Fruit fly (Drosophila melanogaster) whole organism, embryonic: ENCODE results near the gene CG34056.

Source experiments
- Abd-B ChIP-seq: fragments of 200-800 bp; sonication (Bioruptor generic); optimal IDR thresholded peaks from 2 replicates; lab custom pipeline; 2018; ENCODE audit warnings: missing biosample characterization, mild to moderate bottlenecking, missing genetic modification characterization, moderate library complexity
- Adf1 ChIP-seq: fragments of 200-800 bp; sonication (Bioruptor generic); IDR thresholded peaks from 2 replicates; pipeline ENCODE4 v1.3.6; 2022; ENCODE audit warnings: missing biosample characterization, missing genetic modification characterization
- Atf6 ChIP-seq: fragments of 200-800 bp; sonication (Bioruptor generic); IDR thresholded peaks from 2 replicates; pipeline ENCODE4 v1.3.6; 2022; ENCODE audit warnings: missing biosample characterization, missing genetic modification characterization
- Bdp1 ChIP-seq: fragments of 200-800 bp; sonication (Bioruptor generic); optimal IDR thresholded peaks from 3 replicates; lab custom pipeline; 2016; ENCODE audit warnings: missing biosample characterization, missing genetic modification characterization
- Bgb ChIP-seq: fragments of 200-800 bp; sonication (Bioruptor generic); IDR thresholded peaks from 2 replicates; pipeline ENCODE4 v1.3.6; 2022; ENCODE audit warnings: missing biosample characterization, missing genetic modification characterization; ENCODE audit not compliant: partially characterized antibody
- CG10979 ChIP-seq: fragments of 200-800 bp; sonication (Bioruptor generic); optimal IDR thresholded peaks from 2 replicates; lab custom pipeline; 2018; ENCODE audit warnings: missing biosample characterization, mild to moderate bottlenecking, missing genetic modification characterization, moderate library complexity
- CG11504 ChIP-seq: fragments of 200-800 bp; sonication (Bioruptor generic); optimal IDR thresholded peaks from 3 replicates; lab custom pipeline; 2019; ENCODE audit warnings: missing biosample characterization, mild to moderate bottlenecking, missing genetic modification characterization, moderate library complexity
- CG12104 ChIP-seq: fragments of 200-800 bp; sonication (Bioruptor generic); optimal IDR thresholded peaks from 3 replicates; lab custom pipeline; 2016; ENCODE audit warnings: missing biosample characterization, missing genetic modification characterization
- CG12236 ChIP-seq: fragments of 200-800 bp; sonication (Bioruptor generic); optimal IDR thresholded peaks from 2 replicates; lab custom pipeline; 2016; ENCODE audit warnings: missing biosample characterization, missing genetic modification characterization
- CG1233 ChIP-seq: fragments of 200-800 bp; sonication (Bioruptor generic); optimal IDR thresholded peaks from 4 replicates; lab custom pipeline; 2018; ENCODE audit warnings: missing biosample characterization, mild to moderate bottlenecking, missing genetic modification characterization
- CG14710 ChIP-seq: fragments of 200-800 bp; sonication (Bioruptor generic); optimal IDR thresholded peaks from 3 replicates; lab custom pipeline; 2019; ENCODE audit warnings: missing biosample characterization, mild to moderate bottlenecking, missing genetic modification characterization, moderate library complexity
- CG17829 ChIP-seq: fragments of 200-800 bp; optimal IDR thresholded peaks from 2 replicates; lab custom pipeline; 2019; ENCODE audit warnings: missing biosample characterization, mild to moderate bottlenecking, missing genetic modification characterization, moderate library complexity
- CG18476 ChIP-seq: fragments of 200-800 bp; sonication (Bioruptor generic); optimal IDR thresholded peaks from 2 replicates; lab custom pipeline; 2016; ENCODE audit warnings: missing biosample characterization, mild to moderate bottlenecking, missing genetic modification characterization
- CG31365 ChIP-seq: fragments of 200-800 bp; sonication (Bioruptor generic); optimal IDR thresholded peaks from 2 replicates; lab custom pipeline; 2018; ENCODE audit warnings: missing biosample characterization, mild to moderate bottlenecking, missing genetic modification characterization
- CG4328 ChIP-seq: fragments of 200-800 bp; sonication (Bioruptor generic); optimal IDR thresholded peaks from 3 replicates; lab custom pipeline; 2017; ENCODE audit warnings: missing biosample characterization, missing genetic modification reagents, missing genetic modification characterization
- CG4854 ChIP-seq: fragments of 200-800 bp; sonication (Bioruptor generic); optimal IDR thresholded peaks from 2 replicates; lab custom pipeline; 2016; ENCODE audit warnings: missing biosample characterization, missing genetic modification characterization, inconsistent platforms
- CG7928 ChIP-seq: fragments of 200-800 bp; sonication (Bioruptor generic); optimal IDR thresholded peaks from 2 replicates; lab custom pipeline; 2017; ENCODE audit warnings: missing biosample characterization, mild to moderate bottlenecking, missing genetic modification characterization
- CG9797 ChIP-seq: fragments of 200-800 bp; sonication (Bioruptor generic); optimal IDR thresholded peaks from 3 replicates; lab custom pipeline; 2018; ENCODE audit warnings: missing biosample characterization, mild to moderate bottlenecking, missing genetic modification characterization
- CrebB ChIP-seq: fragments of 200-800 bp; sonication (Bioruptor generic); optimal IDR thresholded peaks from 3 replicates; lab custom pipeline; 2018; ENCODE audit warnings: missing biosample characterization, mild to moderate bottlenecking, missing genetic modification characterization
- Doc2 ChIP-seq: fragments of 200-800 bp; sonication (Bioruptor generic); IDR thresholded peaks from 2 replicates; pipeline ENCODE4 v1.3.6; 2022; ENCODE audit warnings: missing biosample characterization, missing genetic modification characterization
- E2f1 ChIP-seq: fragments of 200-800 bp; sonication (Bioruptor generic); IDR thresholded peaks from 2 replicates; pipeline ENCODE4 v1.3.6; 2022; ENCODE audit warnings: missing biosample characterization, missing genetic modification characterization
- Fer3 ChIP-seq: fragments of 200-800 bp; sonication (Bioruptor generic); optimal IDR thresholded peaks from 2 replicates; lab custom pipeline; 2018; ENCODE audit warnings: missing biosample characterization, mild to moderate bottlenecking, missing genetic modification characterization, moderate library complexity
- Gug ChIP-seq: fragments of 200-800 bp; sonication (Bioruptor generic); IDR thresholded peaks from 4 replicates; pipeline ENCODE4 v1.3.6; 2022; ENCODE audit warnings: missing biosample characterization, missing genetic modification characterization
- HLHmδ ChIP-seq: fragments of 200-800 bp; sonication (Bioruptor generic); optimal IDR thresholded peaks from 2 replicates; lab custom pipeline; 2018; ENCODE audit warnings: missing biosample characterization, mild to moderate bottlenecking, missing genetic modification characterization, moderate library complexity
- HmgZ ChIP-seq: fragments of 200-800 bp; sonication (Bioruptor generic); optimal IDR thresholded peaks from 2 replicates; lab custom pipeline; 2018; ENCODE audit warnings: missing biosample characterization, mild to moderate bottlenecking, missing genetic modification characterization
- Hmr ChIP-seq: fragments of 200-800 bp; sonication (Bioruptor generic); optimal IDR thresholded peaks from 3 replicates; lab custom pipeline; 2017; ENCODE audit warnings: mild to moderate bottlenecking, missing biosample characterization, missing genetic modification reagents, missing genetic modification characterization
- Myb ChIP-seq: fragments of 200-800 bp; sonication (Bioruptor generic); optimal IDR thresholded peaks from 2 replicates; lab custom pipeline; 2016; ENCODE audit warnings: missing biosample characterization, missing genetic modification characterization
- Oli ChIP-seq: fragments of 200-800 bp; sonication (Bioruptor generic); optimal IDR thresholded peaks from 2 replicates; lab custom pipeline; 2018; ENCODE audit warnings: missing biosample characterization, mild to moderate bottlenecking, missing genetic modification characterization, moderate library complexity
- crp ChIP-seq, 2 experiments: fragments of 200-800 bp; sonication (Bioruptor generic); optimal IDR thresholded peaks; 2 replicates in 1 of 2; 3 replicates in 1 of 2; lab custom pipeline; 2017; ENCODE audit warnings: missing biosample characterization in 2 of 2, missing genetic modification characterization in 2 of 2, mild to moderate bottlenecking in 1 of 2, moderate library complexity in 1 of 2
- dan ChIP-seq: fragments of 200-800 bp; sonication (Bioruptor generic); IDR thresholded peaks from 2 replicates; pipeline ENCODE4 v1.3.6; 2022; ENCODE audit warnings: missing biosample characterization, missing genetic modification characterization
- ems ChIP-seq: fragments of 200-800 bp; sonication (Bioruptor generic); optimal IDR thresholded peaks from 3 replicates; lab custom pipeline; 2016; ENCODE audit warnings: missing biosample characterization, missing genetic modification characterization
- en ChIP-seq: fragments of 200-800 bp; sonication (Bioruptor generic); optimal IDR thresholded peaks from 2 replicates; lab custom pipeline; 2016; ENCODE audit warnings: missing biosample characterization, missing genetic modification characterization
- esg ChIP-seq: fragments of 200-800 bp; sonication (Bioruptor generic); conservative IDR thresholded peaks from 2 replicates; pipeline ENCODE4 v1.3.6; 2022; ENCODE audit warnings: missing biosample characterization, missing genetic modification characterization
- fd3F ChIP-seq: fragments of 200-800 bp; sonication (Bioruptor generic); optimal IDR thresholded peaks from 2 replicates; lab custom pipeline; 2018; ENCODE audit warnings: missing biosample characterization, mild to moderate bottlenecking, missing genetic modification characterization, moderate library complexity
- h ChIP-seq: fragments of >200 bp; optimal IDR thresholded peaks from 2 replicates; lab custom pipeline; 2017
- her ChIP-seq: fragments of 200-800 bp; sonication (Bioruptor generic); optimal IDR thresholded peaks from 2 replicates; lab custom pipeline; 2016; ENCODE audit warnings: missing biosample characterization, missing genetic modification characterization
- kah ChIP-seq: fragments of 200-800 bp; sonication (Bioruptor generic); optimal IDR thresholded peaks from 2 replicates; lab custom pipeline; 2018; ENCODE audit warnings: missing biosample characterization, mild to moderate bottlenecking, missing genetic modification characterization
- kay ChIP-seq: fragments of 200-800 bp; sonication (Bioruptor generic); optimal IDR thresholded peaks from 2 replicates; lab custom pipeline; 2016; ENCODE audit warnings: missing biosample characterization, missing genetic modification characterization
- mam ChIP-seq: fragments of 200-800 bp; sonication (Bioruptor generic); optimal IDR thresholded peaks from 3 replicates; lab custom pipeline; 2016; ENCODE audit warnings: missing biosample characterization, missing genetic modification characterization
- nmo ChIP-seq: fragments of 200-800 bp; sonication (Bioruptor generic); optimal IDR thresholded peaks from 2 replicates; lab custom pipeline; 2018; ENCODE audit warnings: missing biosample characterization, mild to moderate bottlenecking, missing genetic modification characterization, moderate library complexity
- otp ChIP-seq: fragments of 200-800 bp; sonication (Bioruptor generic); IDR thresholded peaks from 3 replicates; pipeline ENCODE4, ENCODE4 v1.3.6; 2022; ENCODE audit warnings: missing biosample characterization, missing genetic modification characterization
- peb ChIP-seq: fragments of 200-800 bp; sonication (Bioruptor generic); IDR thresholded peaks from 2 replicates; pipeline ENCODE4 v1.3.6; 2022; ENCODE audit warnings: missing biosample characterization, missing genetic modification characterization
- pfk ChIP-seq: fragments of 200-800 bp; sonication (Bioruptor generic); optimal IDR thresholded peaks from 2 replicates; lab custom pipeline; 2018; ENCODE audit warnings: missing biosample characterization, mild to moderate bottlenecking, missing genetic modification characterization, moderate library complexity
- pros ChIP-seq: fragments of 200-800 bp; sonication (Bioruptor generic); optimal IDR thresholded peaks from 3 replicates; lab custom pipeline; 2019; ENCODE audit warnings: missing biosample characterization, mild to moderate bottlenecking, missing genetic modification characterization, moderate library complexity
- ranshi ChIP-seq: fragments of 200-800 bp; sonication (Bioruptor generic); IDR thresholded peaks from 2 replicates; pipeline ENCODE4 v1.3.6; 2022; ENCODE audit warnings: missing biosample characterization, missing genetic modification characterization
- scrt ChIP-seq: fragments of 200-800 bp; sonication (Bioruptor generic); optimal IDR thresholded peaks from 2 replicates; lab custom pipeline; 2018; ENCODE audit warnings: missing biosample characterization, mild to moderate bottlenecking, missing genetic modification characterization, moderate library complexity
- sens-2 ChIP-seq: fragments of 200-800 bp; sonication (Bioruptor generic); IDR thresholded peaks from 2 replicates; pipeline ENCODE4 v1.3.6; 2022; ENCODE audit warnings: missing biosample characterization, missing genetic modification characterization
- so ChIP-seq: fragments of 200-800 bp; sonication (Bioruptor generic); IDR thresholded peaks from 3 replicates; pipeline ENCODE4 v1.3.6; 2022; ENCODE audit warnings: missing biosample characterization, missing genetic modification characterization
- toy ChIP-seq: fragments of 200-800 bp; sonication (Bioruptor generic); IDR thresholded peaks from 2 replicates; pipeline ENCODE4 v1.3.6; 2022; ENCODE audit warnings: missing biosample characterization, missing genetic modification characterization
- zfh1 ChIP-seq: fragments of 200-800 bp; sonication (Bioruptor generic); IDR thresholded peaks from 3 replicates; pipeline ENCODE4 v1.3.6; 2022; ENCODE audit warnings: missing biosample characterization, missing genetic modification characterization

Gene CG34056

DNA sequence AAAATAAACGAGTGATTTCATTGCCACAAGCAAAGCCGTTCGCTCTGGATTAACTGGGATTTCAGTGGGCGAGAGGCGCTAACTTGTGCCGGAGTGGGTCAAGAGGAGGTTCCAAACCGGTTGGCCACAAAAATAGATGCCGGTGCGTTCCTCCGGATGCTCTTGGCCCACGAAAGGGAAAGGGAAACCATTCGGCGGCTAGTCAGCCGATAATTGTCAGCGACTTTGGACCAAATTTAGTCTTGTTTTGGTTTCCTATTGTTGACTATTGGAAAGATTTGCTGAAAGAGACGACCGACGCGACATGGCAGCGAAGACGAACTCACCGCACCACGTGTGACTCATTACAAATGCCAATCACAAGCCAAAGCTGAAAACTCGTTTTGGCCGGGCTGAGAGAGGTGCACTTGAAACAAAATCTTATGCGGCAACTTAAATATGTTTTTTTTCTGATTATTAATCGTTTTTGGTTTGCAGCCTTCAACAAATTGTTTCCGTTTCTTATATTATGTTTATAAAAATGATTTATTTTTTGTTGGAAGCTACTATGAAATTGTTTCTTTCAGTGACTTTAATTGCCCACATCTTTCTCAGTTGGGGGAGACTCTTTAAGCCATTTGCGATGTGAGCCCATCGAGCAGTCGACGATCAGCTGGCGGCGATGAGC lies at the start of gene CG34056:
Gene CG34056 (plus strand): TSS at position 638 of the 667 bp plus-strand sequence.
- TF ChIP-seq peb (GFP tag; lab: Robert Waterston, UW), result peak; percentile 91
- TF ChIP-seq Fer3, result peak; percentile 95
- TF ChIP-seq Abd-B (GFP tag; lab: Kevin White, UChicago), result peak; percentile 78
- no peak for TF ChIP-seq HLHmδ
- peak; percentile 91 for TF ChIP-seq CG18476 (GFP tag; lab: Kevin White, UChicago)
- no peak for TF ChIP-seq h (lab: Kevin White, UChicago)
- TF ChIP-seq her (GFP tag; lab: Kevin White, UChicago), result peak; percentile 24
- peak; percentile 95 for TF ChIP-seq ranshi (GFP tag; lab: Robert Waterston, UW)
- TF ChIP-seq sens-2 (GFP tag; lab: Robert Waterston, UW), result peak; percentile 84
- TF ChIP-seq fd3F (GFP tag; lab: Kevin White, UChicago), result peak; percentile 79
- peak; percentile 89 for TF ChIP-seq Oli (tag; lab: Kevin White, UChicago)
- peak; percentile 93 for TF ChIP-seq CG1233 (GFP tag; lab: Kevin White, UChicago)
- TF ChIP-seq HmgZ, result peak; percentile 66
- peak; percentile 39 for TF ChIP-seq pros (GFP tag; lab: Kevin White, UChicago)
- peak; percentile 31 for TF ChIP-seq CG9797 (GFP tag; lab: Kevin White, UChicago)
- peak; percentile 89 for TF ChIP-seq CG12104 (GFP tag; lab: Kevin White, UChicago)
- TF ChIP-seq CG17829 (tag; lab: Kevin White, UChicago), result peak; percentile 95
- peak; percentile 85 for TF ChIP-seq ems (GFP tag; lab: Kevin White, UChicago)
- TF ChIP-seq scrt (GFP tag; lab: Kevin White, UChicago), result peak; percentile 88
- TF ChIP-seq Bgb (GFP tag; lab: Robert Waterston, UW), result no peak
- TF ChIP-seq CG10979, result peak; percentile 94
- TF ChIP-seq mam (GFP tag; lab: Kevin White, UChicago), result peak; percentile 91
- peak; percentile 45 for TF ChIP-seq Myb (GFP tag; lab: Kevin White, UChicago)
- TF ChIP-seq Doc2, result peak; percentile 82
- peak; percentile 89 for TF ChIP-seq CG14710 (tag; lab: Kevin White, UChicago)
- TF ChIP-seq CG11504 (tag; lab: Kevin White, UChicago), result peak; percentile 95
- TF ChIP-seq kay, result peak; percentile 94
- peak; percentile 97 for TF ChIP-seq zfh1
- TF ChIP-seq CG12236 (GFP tag; lab: Kevin White, UChicago), result peak; percentile 72
- TF ChIP-seq E2f1 (GFP tag; lab: Robert Waterston, UW), result peak; percentile 96
- TF ChIP-seq toy (GFP tag; lab: Robert Waterston, UW), result peak; percentile 87
- TF ChIP-seq otp (GFP tag; lab: Robert Waterston, UW), result peak; percentile 90
- peak; percentile 84 for TF ChIP-seq Gug (GFP tag; lab: Robert Waterston, UW)
- TF ChIP-seq Bdp1, result peak; percentile 55
- peak in 1 of 2 experiments; percentile 48 for TF ChIP-seq crp (GFP tag; optimal IDR thresholded peaks at IDR 0.05; lab: Kevin White, UChicago)
- TF ChIP-seq esg (GFP tag; lab: Robert Waterston, UW), result peak; percentile 92
- peak; percentile 85 for TF ChIP-seq Hmr (GFP tag; lab: Kevin White, UChicago)
- TF ChIP-seq Adf1 (GFP tag; lab: Robert Waterston, UW), result peak; percentile 60
- TF ChIP-seq dan (GFP tag; lab: Robert Waterston, UW), result peak; percentile 77
- peak; percentile 85 for TF ChIP-seq CG4854 (GFP tag; lab: Kevin White, UChicago)
- TF ChIP-seq CG7928 (GFP tag; lab: Kevin White, UChicago), result peak; percentile 74
- TF ChIP-seq CG31365 (tag; lab: Kevin White, UChicago), result peak; percentile 73
- peak; percentile 78 for TF ChIP-seq CrebB (tag; lab: Kevin White, UChicago)
- peak; percentile 88 for TF ChIP-seq nmo (GFP tag; lab: Kevin White, UChicago)
- TF ChIP-seq en, result peak; percentile 54
- TF ChIP-seq Atf6 (GFP tag; lab: Robert Waterston, UW), result peak; percentile 91
- no peak for TF ChIP-seq pfk (GFP tag; lab: Kevin White, UChicago)
- peak; percentile 94 for TF ChIP-seq so
- TF ChIP-seq kah (GFP tag; lab: Kevin White, UChicago), result peak; percentile 87
- peak; percentile 81 for TF ChIP-seq CG4328
